Fruit fly (Drosophila melanogaster) Kc167 (cell line): Measurements from ENCODE around the gene Ser.

Source experiments
- Sin3A ChIP-seq: fragments of >200 bp; optimal IDR thresholded peaks from 2 replicates; lab custom pipeline; 2018; ENCODE audit warnings: missing external identifiers
- insv ChIP-seq: fragments of >200 bp; optimal IDR thresholded peaks from 3 replicates; lab custom pipeline; 2018; ENCODE audit warnings: missing external identifiers

DNA sequence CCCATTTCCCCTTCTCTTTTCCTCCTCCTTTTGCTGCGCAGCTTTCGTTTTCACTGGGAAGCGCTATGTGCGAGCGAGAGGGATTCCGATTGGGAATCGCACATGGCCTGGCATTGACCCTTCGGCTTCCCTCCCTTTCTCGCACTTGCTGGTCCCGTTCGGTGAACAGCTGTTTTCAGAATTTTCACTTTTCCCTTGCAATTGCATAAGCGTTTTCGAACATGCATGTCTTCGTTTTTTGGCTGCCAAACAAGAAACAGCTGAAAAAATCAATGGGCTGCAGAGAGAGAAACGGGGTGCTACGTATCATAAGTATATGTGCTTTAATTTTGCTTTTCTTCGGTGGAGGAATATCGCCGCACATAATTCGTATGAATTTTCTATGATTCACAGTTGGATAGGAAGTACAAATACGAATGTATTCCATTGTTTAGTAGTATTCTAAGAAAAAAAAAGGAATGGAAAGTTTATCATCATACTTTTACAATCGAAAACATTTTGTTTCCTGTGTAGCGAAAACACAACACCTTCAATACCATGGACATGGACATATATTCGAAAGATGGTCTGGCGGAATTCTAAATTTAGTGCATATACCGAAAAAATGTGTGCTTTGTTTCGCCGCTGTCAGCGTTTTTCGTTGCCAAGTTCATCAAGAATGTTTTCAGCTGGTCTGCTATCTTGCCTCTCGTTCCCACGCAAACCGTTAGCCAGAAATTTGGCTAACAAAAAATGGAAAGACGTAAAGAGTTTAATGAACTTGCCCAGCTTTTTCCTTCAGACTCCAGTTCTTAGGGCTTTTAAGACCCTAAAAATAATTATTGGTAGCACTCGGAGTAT, 41.7 kb downstream of the Ser start:
- TF ChIP-seq Sin3A (lab: Kevin White, UChicago) (no peak), insv (no peak)
